Fruit fly (Drosophila melanogaster): ENCODE results near the gene Sld5.

Sld5 gene

DNA sequence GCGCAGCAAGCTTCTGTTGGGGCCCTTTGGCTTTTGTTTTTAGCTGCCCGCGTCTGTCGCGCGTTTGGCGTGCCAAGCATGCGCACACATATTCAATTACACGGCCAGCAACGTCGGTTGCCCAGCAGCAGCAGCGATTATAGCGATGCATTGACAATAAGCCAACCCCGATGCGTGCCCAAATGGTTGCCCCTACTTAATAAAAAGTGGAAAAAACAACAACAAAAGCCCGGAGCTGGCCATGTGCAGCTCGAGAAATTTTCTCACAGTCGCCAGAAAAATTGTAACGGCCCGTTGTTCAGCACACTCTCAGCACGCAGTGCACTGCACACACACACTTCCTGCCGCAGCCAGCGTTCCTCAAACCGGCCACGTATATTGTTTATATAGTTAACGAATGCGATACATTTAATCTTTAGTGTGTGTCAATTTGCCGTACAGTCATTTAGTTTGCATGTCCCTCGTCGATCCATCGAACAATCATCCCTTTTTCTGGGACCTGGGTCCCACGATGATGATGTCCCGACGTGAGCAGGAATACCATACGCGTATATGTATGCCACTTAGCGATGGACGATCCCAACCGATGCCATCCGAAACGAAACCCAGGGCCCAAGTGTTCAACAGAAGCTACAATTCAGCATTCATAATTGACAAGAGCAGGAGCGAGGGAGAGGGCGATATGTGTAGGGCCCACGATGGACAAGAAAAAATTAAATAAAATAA lies 21.5 kb downstream of the Sld5 start (continued):
- TF ChIP-seq fkh (GFP tag; optimal IDR thresholded peaks at IDR 0.05) (peak; percentile 33), dac (GFP tag; optimal IDR thresholded peaks at IDR 0.05) (no peak), topi (GFP tag; optimal IDR thresholded peaks at IDR 0.05) (no peak), OdsH (GFP tag; optimal IDR thresholded peaks at IDR 0.05) (no peak), Sox14 (GFP tag; optimal IDR thresholded peaks at IDR 0.05) (no peak), salr (GFP tag; optimal IDR thresholded peaks at IDR 0.05) (no peak), CG31627 (GFP tag; optimal IDR thresholded peaks at IDR 0.05) (no peak), Hr39 (GFP tag; optimal IDR thresholded peaks at IDR 0.05) (no peak), CG11762 (GFP tag; optimal IDR thresholded peaks at IDR 0.05; ENCODE audit: insufficient read depth) (no peak), Sox15 (GFP tag; optimal IDR thresholded peaks at IDR 0.05) (no peak), CG8632 (GFP tag; optimal IDR thresholded peaks at IDR 0.05) (no peak), lz (GFP tag; optimal IDR thresholded peaks at IDR 0.05) (no peak), CG8319 (GFP tag; optimal IDR thresholded peaks at IDR 0.05) (no peak), fd85E (GFP tag; optimal IDR thresholded peaks at IDR 0.05) (no peak), Met (GFP tag; optimal IDR thresholded peaks at IDR 0.05) (no peak), CG6163 (GFP tag; IDR thresholded peaks at IDR 0.05) (no peak), CG6854 (GFP tag; optimal IDR thresholded peaks at IDR 0.05) (peak; percentile 53), CG3032 (tag; optimal IDR thresholded peaks at IDR 0.05) (no peak), pdm3 (GFP tag; optimal IDR thresholded peaks at IDR 0.05) (no peak), Eip93F (GFP tag; optimal IDR thresholded peaks at IDR 0.05) (no peak), vri (GFP tag; optimal IDR thresholded peaks at IDR 0.05) (no peak), cyc (GFP tag; optimal IDR thresholded peaks at IDR 0.05) (no peak), CG1621 (tag; optimal IDR thresholded peaks at IDR 0.05) (no peak), CG4318 (GFP tag; optimal IDR thresholded peaks at IDR 0.05) (no peak), Ets21C (GFP tag; optimal IDR thresholded peaks at IDR 0.05) (no peak), CG10669 (GFP tag; optimal IDR thresholded peaks at IDR 0.05) (no peak), Smox (GFP tag; optimal IDR thresholded peaks at IDR 0.05) (no peak), ss (GFP tag; optimal IDR thresholded peaks at IDR 0.05) (peak; percentile 41 to 77)

DNA sequence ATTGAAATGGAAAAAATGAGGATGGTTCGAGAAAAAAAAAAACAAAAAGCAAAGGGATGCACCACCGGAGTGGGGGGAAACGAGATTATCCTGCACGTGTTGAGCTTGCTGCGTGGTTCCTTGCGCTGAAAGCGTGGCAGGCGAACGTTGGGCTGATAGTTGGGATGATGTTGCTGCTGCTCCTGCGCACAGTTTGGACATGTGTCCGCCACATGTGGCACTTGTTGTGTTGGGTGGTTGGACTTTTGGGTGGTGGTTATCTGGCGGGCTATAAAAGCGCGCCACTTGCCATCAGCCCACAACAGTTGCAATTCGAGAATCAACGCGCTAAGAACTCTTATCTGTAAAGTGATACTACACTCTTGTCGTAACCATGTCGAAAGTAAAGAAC lies 23.7 kb downstream of the Sld5 start:
- TF ChIP-seq eg (GFP tag; IDR thresholded peaks at IDR 0.05) = no peak
- TF ChIP-seq CG6276 (GFP tag; optimal IDR thresholded peaks at IDR 0.05) = no peak
- no peak for TF ChIP-seq CG6163 (GFP tag; IDR thresholded peaks at IDR 0.05)
- TF ChIP-seq Eip93F (GFP tag; optimal IDR thresholded peaks at IDR 0.05) = no peak
- TF ChIP-seq CG8119 (GFP tag; IDR thresholded peaks at IDR 0.05) = no peak
- no peak for TF ChIP-seq OdsH (GFP tag; optimal IDR thresholded peaks at IDR 0.05)
- TF ChIP-seq CG6854 (GFP tag; optimal IDR thresholded peaks at IDR 0.05) = no peak
- no peak for TF ChIP-seq CG34406 (GFP tag; optimal IDR thresholded peaks at IDR 0.05)
- TF ChIP-seq Hr38 (GFP tag; optimal IDR thresholded peaks at IDR 0.05) = no peak
- TF ChIP-seq CG11294 (GFP tag; IDR thresholded peaks at IDR 0.05) = no peak
- no peak for TF ChIP-seq Smox (GFP tag; optimal IDR thresholded peaks at IDR 0.05)
- TF ChIP-seq net (GFP tag; optimal IDR thresholded peaks at IDR 0.05) = no peak
- TF ChIP-seq Gug (GFP tag; IDR thresholded peaks at IDR 0.05) = no peak
- TF ChIP-seq CG3919 (GFP tag; optimal IDR thresholded peaks at IDR 0.05) = no peak

DNA sequence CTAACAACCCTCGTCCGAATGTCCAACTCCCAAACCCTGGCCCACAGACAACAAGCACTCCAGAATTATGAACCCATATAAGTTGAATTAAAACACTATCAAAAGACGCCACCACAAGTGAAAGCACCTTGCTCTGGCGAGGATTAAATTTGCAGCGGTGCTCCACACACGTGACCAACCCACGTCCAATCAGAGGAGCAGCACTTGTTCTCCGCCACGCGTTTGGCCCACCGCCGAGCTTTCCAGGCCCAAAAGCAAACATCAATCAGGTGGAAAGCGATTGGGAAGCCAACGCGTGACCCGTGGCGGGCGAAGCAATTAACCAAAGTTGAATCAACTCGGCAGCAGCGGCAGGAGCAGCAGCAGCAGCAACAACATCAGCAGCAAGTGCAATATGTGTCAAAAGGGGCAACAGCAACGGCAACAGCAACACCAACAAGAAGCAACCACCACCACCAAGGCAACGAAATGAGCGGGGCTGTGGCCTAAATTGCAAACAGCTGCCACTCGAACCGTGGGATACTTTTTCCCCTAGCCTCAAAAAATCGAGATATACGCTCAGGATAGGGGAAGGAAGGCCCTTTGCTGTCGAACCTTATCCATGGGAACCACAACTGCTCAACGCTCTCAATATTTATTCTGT lies 24.3 kb downstream of the Sld5 start:
- TF ChIP-seq ss (GFP tag; optimal IDR thresholded peaks at IDR 0.05) (peak in 1 of 2 experiments; percentile 20), net (GFP tag; optimal IDR thresholded peaks at IDR 0.05) (peak; percentile 13), CG6854 (GFP tag; optimal IDR thresholded peaks at IDR 0.05) (peak; percentile 19), Ets21C (GFP tag; optimal IDR thresholded peaks at IDR 0.05) (no peak), fkh (GFP tag; optimal IDR thresholded peaks at IDR 0.05) (peak; percentile 7), Eip75B (GFP tag; optimal IDR thresholded peaks at IDR 0.05) (no peak)

Measured in whole organism, prepupa.